Fruit fly (Drosophila melanogaster): Measurements from ENCODE around the gene CG34428.

CG34428 gene

dm6 chr3L:13030055-13030634, 31.4 kb upstream of the CG34428 start (continued):
- TF ChIP-seq CG17829 (tag; optimal IDR thresholded peaks at IDR 0.05): peak; percentile 19
- TF ChIP-seq Atf-2 (GFP tag; optimal IDR thresholded peaks at IDR 0.05): no peak
- no peak for TF ChIP-seq gro (GFP tag; optimal IDR thresholded peaks at IDR 0.05)
- TF ChIP-seq MESR4 (GFP tag; optimal IDR thresholded peaks at IDR 0.05): no peak
- TF ChIP-seq az2 (GFP tag; optimal IDR thresholded peaks at IDR 0.05): peak; percentile 11
- TF ChIP-seq dati (GFP tag; IDR thresholded peaks at IDR 0.05): no peak
- peak; percentile 79 for TF ChIP-seq sens (GFP tag)
- TF ChIP-seq CG1647 (GFP tag; optimal IDR thresholded peaks at IDR 0.05): no peak
- TF ChIP-seq phol (tag; optimal IDR thresholded peaks at IDR 0.05): peak; percentile 10
- TF ChIP-seq CG3281 (GFP tag; optimal IDR thresholded peaks at IDR 0.05): no peak
- TF ChIP-seq CG5180 (GFP tag; optimal IDR thresholded peaks at IDR 0.05): no peak
- no peak for TF ChIP-seq Sox100B (GFP tag; optimal IDR thresholded peaks at IDR 0.05)
- no peak for TF ChIP-seq Meics (GFP tag; optimal IDR thresholded peaks at IDR 0.05)
- peak; percentile 30 for TF ChIP-seq CG13424 (tag; optimal IDR thresholded peaks at IDR 0.05)
- TF ChIP-seq CG10209 (GFP tag; optimal IDR thresholded peaks at IDR 0.05): no peak
- no peak for TF ChIP-seq H15 (GFP tag; IDR thresholded peaks at IDR 0.05)
- peak; percentile 47 for TF ChIP-seq Oli (tag; optimal IDR thresholded peaks at IDR 0.05)
- peak; percentile 79 for TF ChIP-seq Ets65A (GFP tag)
- no peak for TF ChIP-seq CG5953 (GFP tag; IDR thresholded peaks at IDR 0.05)
- 0 out of 3 replicates have a peak, but pooled peaks have one; percentile 22 for TF ChIP-seq ci (GFP tag; IDR thresholded peaks at IDR 0.05)
- peak; percentile 27 for TF ChIP-seq HHEX (GFP tag; optimal IDR thresholded peaks at IDR 0.05)
- no peak for TF ChIP-seq CG4730 (GFP tag; IDR thresholded peaks at IDR 0.05)
- no peak for TF ChIP-seq CG12236 (GFP tag; optimal IDR thresholded peaks at IDR 0.05)
- peak; percentile 25 for TF ChIP-seq CG18262 (tag; optimal IDR thresholded peaks at IDR 0.05)
- TF ChIP-seq CG18599 (GFP tag; optimal IDR thresholded peaks at IDR 0.05): no peak
- TF ChIP-seq Hr39 (optimal IDR thresholded peaks at IDR 0.05): no peak
- TF ChIP-seq danr (GFP tag; IDR thresholded peaks at IDR 0.05): 0 out of 2 replicates have a peak, but pooled peaks have one; percentile 9
- TF ChIP-seq sob (GFP tag; IDR thresholded peaks at IDR 0.05): peak; percentile 18; the same call in 1 of the 2 replicates
- peak; percentile 15 for TF ChIP-seq nmo (GFP tag; optimal IDR thresholded peaks at IDR 0.05)
- peak; percentile 56 for TF ChIP-seq Sox102F (GFP tag; optimal IDR thresholded peaks at IDR 0.05)
- TF ChIP-seq onecut (GFP tag; IDR thresholded peaks at IDR 0.05): no peak
- TF ChIP-seq CG1603 (tag; optimal IDR thresholded peaks at IDR 0.05): peak; percentile 37
- TF ChIP-seq grau (tag; optimal IDR thresholded peaks at IDR 0.05): peak; percentile 39
- peak; percentile 7 for TF ChIP-seq NfI (GFP tag; optimal IDR thresholded peaks at IDR 0.05)
- TF ChIP-seq gt (GFP tag; IDR thresholded peaks at IDR 0.05): no peak
- TF ChIP-seq wek (GFP tag; optimal IDR thresholded peaks at IDR 0.05): no peak
- TF ChIP-seq Ssrp (tag; optimal IDR thresholded peaks at IDR 0.05): peak; percentile 1
- peak; percentile 7 for TF ChIP-seq CG9817 (tag; optimal IDR thresholded peaks at IDR 0.05)
- no peak for TF ChIP-seq chif (GFP tag; optimal IDR thresholded peaks at IDR 0.05)
- TF ChIP-seq Adf1 (GFP tag; IDR thresholded peaks at IDR 0.05): no peak
- no peak for TF ChIP-seq sima (GFP tag; optimal IDR thresholded peaks at IDR 0.05)
- peak; percentile 22; the same call in 1 of the 2 replicates for TF ChIP-seq slbo (GFP tag; IDR thresholded peaks at IDR 0.05)
- no peak for TF ChIP-seq CG33213 (GFP tag; optimal IDR thresholded peaks at IDR 0.05)
- TF ChIP-seq Pdp1 (GFP tag; optimal IDR thresholded peaks at IDR 0.05): peak in 1 of 2 experiments; percentile 16
- no peak for TF ChIP-seq aop (GFP tag; IDR thresholded peaks at IDR 0.05)
- TF ChIP-seq prd (optimal IDR thresholded peaks at IDR 0.05): no peak
- TF ChIP-seq prd (GFP tag; IDR thresholded peaks at IDR 0.05): peak; percentile 39; the same call in 1 of the 3 replicates
- TF ChIP-seq ara (GFP tag; IDR thresholded peaks at IDR 0.05): no peak
- TF ChIP-seq sqz (GFP tag; optimal IDR thresholded peaks at IDR 0.05): no peak
- TF ChIP-seq crp (GFP tag; optimal IDR thresholded peaks at IDR 0.05): no peak
- TF ChIP-seq CG7839 (tag; optimal IDR thresholded peaks at IDR 0.05): peak; percentile 49

All from whole organism, embryonic.